Fruit fly (Drosophila melanogaster) whole organism, embryonic: ENCODE measurements around the gene Ttc19.

Experiments used
- Asciz ChIP-seq: fragments of 200-800 bp; sonication (Bioruptor generic); optimal IDR thresholded peaks from 2 replicates; lab custom pipeline; 2017; ENCODE audit warnings: missing biosample characterization, mild to moderate bottlenecking, missing genetic modification characterization, missing genetic modification reagents
- Bdp1 ChIP-seq: fragments of 200-800 bp; sonication (Bioruptor generic); optimal IDR thresholded peaks from 3 replicates; lab custom pipeline; 2016; ENCODE audit warnings: missing biosample characterization, missing genetic modification characterization
- CG10147 ChIP-seq: fragments of 200-800 bp; sonication (Bioruptor generic); optimal IDR thresholded peaks from 2 replicates; lab custom pipeline; 2019; ENCODE audit warnings: missing biosample characterization, mild to moderate bottlenecking, missing genetic modification characterization, moderate library complexity
- CG12299 ChIP-seq: fragments of 200-800 bp; sonication (Bioruptor generic); optimal IDR thresholded peaks from 2 replicates; lab custom pipeline; 2018; ENCODE audit warnings: missing biosample characterization, mild to moderate bottlenecking, missing genetic modification characterization
- CG14014 ChIP-seq: fragments of 200-800 bp; sonication (Bioruptor generic); IDR thresholded peaks from 2 replicates; pipeline ENCODE4 v1.3.6; 2022; ENCODE audit warnings: missing biosample characterization, missing genetic modification characterization
- CG1603 ChIP-seq: fragments of 200-800 bp; sonication (Bioruptor generic); optimal IDR thresholded peaks from 2 replicates; lab custom pipeline; 2019; ENCODE audit warnings: missing biosample characterization, mild to moderate bottlenecking, missing genetic modification characterization, moderate library complexity
- CG17385 ChIP-seq: fragments of 200-800 bp; sonication (Bioruptor generic); optimal IDR thresholded peaks from 3 replicates; lab custom pipeline; 2018; ENCODE audit warnings: missing biosample characterization, mild to moderate bottlenecking, missing genetic modification characterization
- CG1832 ChIP-seq: fragments of 200-800 bp; sonication (Bioruptor generic); optimal IDR thresholded peaks from 2 replicates; lab custom pipeline; 2017; ENCODE audit warnings: missing biosample characterization, mild to moderate bottlenecking, missing genetic modification characterization, inconsistent platforms
- CG18476 ChIP-seq: fragments of 200-800 bp; sonication (Bioruptor generic); optimal IDR thresholded peaks from 2 replicates; lab custom pipeline; 2016; ENCODE audit warnings: missing biosample characterization, mild to moderate bottlenecking, missing genetic modification characterization
- CG18764 ChIP-seq: fragments of 200-800 bp; sonication (Bioruptor generic); optimal IDR thresholded peaks from 3 replicates; lab custom pipeline; 2016; ENCODE audit warnings: missing biosample characterization, missing genetic modification characterization
- CG2712 ChIP-seq: fragments of 200-800 bp; optimal IDR thresholded peaks from 3 replicates; lab custom pipeline; 2019; ENCODE audit warnings: missing biosample characterization, mild to moderate bottlenecking, missing genetic modification characterization, moderate library complexity
- CG3281 ChIP-seq: fragments of 200-800 bp; sonication (Bioruptor generic); optimal IDR thresholded peaks from 3 replicates; lab custom pipeline; 2017; ENCODE audit warnings: missing biosample characterization, mild to moderate bottlenecking, missing genetic modification characterization
- CG3407 ChIP-seq: fragments of 200-800 bp; sonication (Bioruptor generic); optimal IDR thresholded peaks from 2 replicates; lab custom pipeline; 2018; ENCODE audit warnings: missing biosample characterization, mild to moderate bottlenecking, missing genetic modification characterization
- CG34224 ChIP-seq: fragments of 200-800 bp; sonication (Bioruptor generic); IDR thresholded peaks from 3 replicates; pipeline ENCODE4 v1.3.6; 2022; ENCODE audit warnings: missing biosample characterization, missing genetic modification characterization; ENCODE audit not compliant: partially characterized antibody
- CG4424 ChIP-seq: fragments of 200-800 bp; sonication (Bioruptor generic); optimal IDR thresholded peaks from 3 replicates; lab custom pipeline; 2016; ENCODE audit warnings: missing biosample characterization, missing genetic modification characterization
- CG4707 ChIP-seq: fragments of 200-800 bp; sonication (Bioruptor generic); optimal IDR thresholded peaks from 2 replicates; lab custom pipeline; 2018; ENCODE audit warnings: missing biosample characterization, mild to moderate bottlenecking, missing genetic modification characterization, moderate library complexity
- CG6683 ChIP-seq: fragments of 200-800 bp; sonication (Bioruptor generic); optimal IDR thresholded peaks from 2 replicates; lab custom pipeline; 2017; ENCODE audit warnings: missing biosample characterization, mild to moderate bottlenecking, missing genetic modification characterization, missing genetic modification reagents
- CG6689 ChIP-seq: fragments of 200-800 bp; sonication (Bioruptor generic); IDR thresholded peaks from 2 replicates; pipeline ENCODE4 v1.3.6; 2022; ENCODE audit warnings: missing biosample characterization, missing genetic modification characterization
- CG6765 ChIP-seq: fragments of 200-800 bp; sonication (Bioruptor generic); optimal IDR thresholded peaks from 3 replicates; lab custom pipeline; 2017; ENCODE audit warnings: missing biosample characterization, mild to moderate bottlenecking, missing genetic modification characterization
- CG7786 ChIP-seq: fragments of 200-800 bp; sonication (Bioruptor generic); optimal IDR thresholded peaks from 2 replicates; lab custom pipeline; 2016; ENCODE audit warnings: missing biosample characterization, missing genetic modification characterization
- CG7987 ChIP-seq: fragments of 200-800 bp; sonication (Bioruptor generic); optimal IDR thresholded peaks from 2 replicates; lab custom pipeline; 2018; ENCODE audit warnings: missing biosample characterization, mild to moderate bottlenecking, missing genetic modification characterization, moderate library complexity
- CG9727 ChIP-seq: fragments of 200-800 bp; sonication (Bioruptor generic); optimal IDR thresholded peaks from 3 replicates; lab custom pipeline; 2017; ENCODE audit warnings: missing biosample characterization, mild to moderate bottlenecking, missing genetic modification characterization
- Dref ChIP-seq: fragments of 200-800 bp; sonication (Bioruptor generic); IDR thresholded peaks from 2 replicates; pipeline ENCODE4 v1.3.6; 2022; ENCODE audit warnings: missing biosample characterization, missing genetic modification characterization
- E2f1 ChIP-seq: fragments of 200-800 bp; sonication (Bioruptor generic); IDR thresholded peaks from 2 replicates; pipeline ENCODE4 v1.3.6; 2022; ENCODE audit warnings: missing biosample characterization, missing genetic modification characterization
- H15 ChIP-seq: fragments of 200-800 bp; sonication (Bioruptor generic); IDR thresholded peaks from 3 replicates; pipeline ENCODE4 v1.3.6; 2022; ENCODE audit warnings: missing biosample characterization, missing genetic modification characterization
- HHEX ChIP-seq: fragments of 200-800 bp; sonication (Bioruptor generic); optimal IDR thresholded peaks from 3 replicates; lab custom pipeline; 2017; ENCODE audit warnings: missing biosample characterization, mild to moderate bottlenecking, missing genetic modification characterization, missing genetic modification reagents
- NC2α ChIP-seq: fragments of 200-800 bp; sonication (Bioruptor generic); optimal IDR thresholded peaks from 2 replicates; lab custom pipeline; 2016; ENCODE audit warnings: missing biosample characterization, missing genetic modification characterization
- Ravus ChIP-seq: fragments of 200-800 bp; sonication (Bioruptor generic); IDR thresholded peaks from 2 replicates; pipeline ENCODE4 v1.3.6; 2022; ENCODE audit warnings: missing biosample characterization, missing genetic modification characterization
- Sox102F ChIP-seq: fragments of 200-800 bp; sonication (Bioruptor generic); optimal IDR thresholded peaks from 2 replicates; lab custom pipeline; 2018; ENCODE audit warnings: missing biosample characterization, mild to moderate bottlenecking, missing genetic modification characterization, moderate library complexity
- Sry-δ ChIP-seq: fragments of 200-800 bp; sonication (Bioruptor generic); optimal IDR thresholded peaks from 2 replicates; lab custom pipeline; 2016; ENCODE audit warnings: missing biosample characterization, missing genetic modification characterization
- al ChIP-seq: fragments of 200-800 bp; sonication (Bioruptor generic); IDR thresholded peaks from 2 replicates; pipeline ENCODE4 v1.3.6; 2022; ENCODE audit warnings: missing biosample characterization, missing genetic modification characterization
- az2 ChIP-seq: fragments of 200-800 bp; sonication (Bioruptor generic); optimal IDR thresholded peaks from 3 replicates; lab custom pipeline; 2016; ENCODE audit warnings: missing biosample characterization, missing genetic modification characterization
- bigmax ChIP-seq: fragments of 200-800 bp; sonication (Bioruptor generic); optimal IDR thresholded peaks from 2 replicates; lab custom pipeline; 2018; ENCODE audit warnings: missing biosample characterization, mild to moderate bottlenecking, missing genetic modification characterization
- bowl ChIP-seq: fragments of 200-800 bp; sonication (Bioruptor generic); IDR thresholded peaks from 2 replicates; pipeline ENCODE4 v1.3.6; 2022; ENCODE audit warnings: missing biosample characterization, missing genetic modification characterization
- bsh ChIP-seq, 2 experiments: fragments of 200-800 bp; sonication (Bioruptor generic); optimal IDR thresholded peaks; 2 replicates each; lab custom pipeline; 2017 to 2018; ENCODE audit warnings: mild to moderate bottlenecking in 2 of 2, missing biosample characterization in 2 of 2, missing genetic modification characterization in 2 of 2, moderate library complexity in 1 of 2
- cas ChIP-seq: fragments of 200-800 bp; sonication (Bioruptor generic); IDR thresholded peaks from 2 replicates; pipeline ENCODE4 v1.3.6; 2022; ENCODE audit warnings: missing biosample characterization, missing genetic modification characterization
- chif ChIP-seq, 2 experiments: fragments of 200-800 bp; sonication (Bioruptor generic); optimal IDR thresholded peaks; 3 replicates each; lab custom pipeline; 2016; ENCODE audit warnings: missing biosample characterization in 2 of 2, missing genetic modification characterization in 2 of 2
- dm ChIP-seq: fragments of 200-800 bp; sonication (Bioruptor generic); optimal IDR thresholded peaks from 3 replicates; lab custom pipeline; 2016; ENCODE audit warnings: missing biosample characterization, missing genetic modification characterization
- dpn ChIP-seq, 2 experiments: fragments of 200-800 bp; sonication (Bioruptor generic); optimal IDR thresholded peaks; 3 replicates each; lab custom pipeline; 2016; ENCODE audit warnings: missing biosample characterization in 2 of 2, missing genetic modification characterization in 2 of 2
- emc ChIP-seq: fragments of 200-800 bp; sonication (Bioruptor generic); optimal IDR thresholded peaks from 2 replicates; lab custom pipeline; 2016; ENCODE audit warnings: missing biosample characterization, missing genetic modification characterization
- esg ChIP-seq: fragments of 200-800 bp; sonication (Bioruptor generic); conservative IDR thresholded peaks from 2 replicates; pipeline ENCODE4 v1.3.6; 2022; ENCODE audit warnings: missing biosample characterization, missing genetic modification characterization
- gem ChIP-seq: fragments of 200-800 bp; sonication (Bioruptor generic); optimal IDR thresholded peaks from 2 replicates; lab custom pipeline; 2019; ENCODE audit warnings: missing biosample characterization, mild to moderate bottlenecking, missing genetic modification characterization, moderate library complexity
- h ChIP-seq: fragments of >200 bp; optimal IDR thresholded peaks from 2 replicates; lab custom pipeline; 2017
- hth ChIP-seq: fragments of >200 bp; optimal IDR thresholded peaks from 2 replicates; lab custom pipeline; 2017; ENCODE audit warnings: inconsistent platforms
- luna ChIP-seq: fragments of 200-800 bp; sonication (Bioruptor generic); optimal IDR thresholded peaks from 2 replicates; lab custom pipeline; 2016; ENCODE audit warnings: missing biosample characterization, missing genetic modification characterization
- nmo ChIP-seq: fragments of 200-800 bp; sonication (Bioruptor generic); optimal IDR thresholded peaks from 2 replicates; lab custom pipeline; 2018; ENCODE audit warnings: missing biosample characterization, mild to moderate bottlenecking, missing genetic modification characterization, moderate library complexity
- onecut ChIP-seq: fragments of 200-800 bp; sonication (Bioruptor generic); IDR thresholded peaks from 2 replicates; pipeline ENCODE4 v1.3.6; 2022; ENCODE audit warnings: missing biosample characterization, missing genetic modification characterization
- run ChIP-seq: fragments of 200-800 bp; sonication (Bioruptor generic); optimal IDR thresholded peaks from 3 replicates; lab custom pipeline; 2018; ENCODE audit warnings: missing biosample characterization, mild to moderate bottlenecking, missing genetic modification characterization
- sens ChIP-seq: fragments of 200-800 bp; sonication (Bioruptor generic); peaks from one replicate; lab custom pipeline; 2016; ENCODE audit warnings: missing biosample characterization, missing genetic modification characterization
- wor ChIP-seq: fragments of 200-800 bp; sonication (Bioruptor generic); IDR thresholded peaks from 2 replicates; pipeline ENCODE4 v1.3.6; 2022; ENCODE audit warnings: missing biosample characterization, missing genetic modification characterization
- zen ChIP-seq: fragments of 200-800 bp; sonication (Bioruptor generic); optimal IDR thresholded peaks from 3 replicates; lab custom pipeline; 2018; ENCODE audit warnings: missing biosample characterization, mild to moderate bottlenecking, missing genetic modification characterization, moderate library complexity

Ttc19 gene

dm6 chr2L:19019640-19020039, 25.3 kb downstream of the Ttc19 start (continued):
- TF ChIP-seq bowl (GFP tag; lab: Robert Waterston, UW), result no peak
- TF ChIP-seq, all 482 proteins: peak for 14

dm6 chr2L:19019160-19019592, 25.8 kb downstream of the Ttc19 start:
- peak; percentile 41 for TF ChIP-seq CG10147 (GFP tag; lab: Kevin White, UChicago)
- TF ChIP-seq dpn (GFP tag; optimal IDR thresholded peaks at IDR 0.05; lab: Kevin White, UChicago), result peak in 1 of 2 experiments; percentile 18
- TF ChIP-seq sens (GFP tag; lab: Kevin White, UChicago), result peak; percentile 84
- no peak for TF ChIP-seq cas (GFP tag; lab: Robert Waterston, UW)
- TF ChIP-seq HHEX (GFP tag; lab: Kevin White, UChicago), result peak; percentile 52
- no peak for TF ChIP-seq CG18764 (GFP tag; lab: Kevin White, UChicago)
- TF ChIP-seq chif (GFP tag; optimal IDR thresholded peaks at IDR 0.05; lab: Kevin White, UChicago), result no peak
- no peak for TF ChIP-seq esg
- no peak for TF ChIP-seq emc (GFP tag; lab: Kevin White, UChicago)
- TF ChIP-seq luna, result no peak
- TF ChIP-seq CG17385, result peak; percentile 31
- TF ChIP-seq CG14014 (GFP tag; lab: Robert Waterston, UW), result no peak
- TF ChIP-seq wor (GFP tag; lab: Robert Waterston, UW), result no peak
- no peak for TF ChIP-seq onecut (GFP tag; lab: Robert Waterston, UW)
- TF ChIP-seq az2 (GFP tag; lab: Kevin White, UChicago), result no peak
- TF ChIP-seq CG2712 (tag; lab: Kevin White, UChicago), result no peak
- peak; percentile 5 for TF ChIP-seq Asciz
- TF ChIP-seq CG12299 (tag; lab: Kevin White, UChicago), result no peak
- TF ChIP-seq E2f1 (GFP tag; lab: Robert Waterston, UW), result no peak
- no peak for TF ChIP-seq CG4707 (GFP tag; lab: Kevin White, UChicago)
- TF ChIP-seq CG1603 (tag; lab: Kevin White, UChicago), result no peak
- peak; percentile 15 for TF ChIP-seq nmo (GFP tag; lab: Kevin White, UChicago)
- TF ChIP-seq Sry-δ (GFP tag; lab: Kevin White, UChicago), result no peak
- TF ChIP-seq H15, result no peak
- no peak for TF ChIP-seq Dref
- no peak for TF ChIP-seq hth (lab: Kevin White, UChicago)
- TF ChIP-seq Ravus (GFP tag; lab: Robert Waterston, UW), result no peak
- no peak for TF ChIP-seq CG6689 (GFP tag; lab: Robert Waterston, UW)
- no peak for TF ChIP-seq zen (tag; lab: Kevin White, UChicago)
- TF ChIP-seq CG1832, result no peak
- peak; percentile 50 for TF ChIP-seq CG9727
- TF ChIP-seq run, result no peak
- no peak for TF ChIP-seq dm (GFP tag; lab: Kevin White, UChicago)
- peak; percentile 45 for TF ChIP-seq CG3281
- TF ChIP-seq bigmax (GFP tag; lab: Kevin White, UChicago), result no peak
- no peak for TF ChIP-seq bsh (GFP tag; optimal IDR thresholded peaks at IDR 0.05; lab: Kevin White, UChicago)
- no peak for TF ChIP-seq CG6683
- TF ChIP-seq h, result no peak
- TF ChIP-seq CG3407, result no peak
- TF ChIP-seq NC2α, result no peak
- TF ChIP-seq Bdp1 (GFP tag; lab: Kevin White, UChicago), result no peak
- peak; percentile 6 for TF ChIP-seq CG18476
- TF ChIP-seq CG6765 (GFP tag; lab: Kevin White, UChicago), result no peak
- peak; percentile 6 for TF ChIP-seq CG7786
- no peak for TF ChIP-seq CG7987 (GFP tag; lab: Kevin White, UChicago)
- peak; percentile 35 for TF ChIP-seq CG4424 (GFP tag; lab: Kevin White, UChicago)
- peak; percentile 5 for TF ChIP-seq Sox102F
- no peak for TF ChIP-seq CG34224 (GFP tag; lab: Robert Waterston, UW)
- no peak for TF ChIP-seq al
- TF ChIP-seq gem (tag; lab: Kevin White, UChicago), result peak; percentile 51
